Worm (Caenorhabditis elegans): ENCODE results near the gene col-158.

Gene col-158

ce11 chrV:11819451-11819850, 9.9 kb upstream of the col-158 start:
- TF ChIP-seq skn-1 (tag; optimal IDR thresholded peaks at IDR 0.05), result no peak
- TF ChIP-seq nhr-71 (tag; optimal IDR thresholded peaks at IDR 0.05), result no peak
- no peak for TF ChIP-seq efl-1 (optimal IDR thresholded peaks at IDR 0.05)
- peak in 1 of 2 experiments; percentile 65 for TF ChIP-seq efl-1 (GFP tag; optimal IDR thresholded peaks at IDR 0.05 in 1 of 2)
- no peak for TF ChIP-seq zip-4 (GFP tag; optimal IDR thresholded peaks at IDR 0.05)
- TF ChIP-seq lir-3 (tag; optimal IDR thresholded peaks at IDR 0.05; ENCODE audit: poor library complexity), result no peak

ce11 chrV:11820551-11820950, 8.8 kb upstream of the col-158 start:
- no peak for TF ChIP-seq ceh-8 (GFP tag; optimal IDR thresholded peaks at IDR 0.05)
- no peak for TF ChIP-seq xbp-1 (tag; optimal IDR thresholded peaks at IDR 0.05)
- TF ChIP-seq C04F5.9 (tag; optimal IDR thresholded peaks at IDR 0.05), result no peak
- TF ChIP-seq mef-2 (tag; optimal IDR thresholded peaks at IDR 0.05), result no peak
- TF ChIP-seq skn-1 (tag; optimal IDR thresholded peaks at IDR 0.05), result no peak
- TF ChIP-seq nhr-19 (GFP tag; conservative IDR thresholded peaks at IDR 0.05), result no peak; the same call in 1 of the 2 replicates
- TF ChIP-seq lin-35 (GFP tag; optimal IDR thresholded peaks at IDR 0.05), result peak in 1 of 2 experiments; percentile 3
- peak; percentile 2 for TF ChIP-seq ama-1 (optimal IDR thresholded peaks at IDR 0.05)
- TF ChIP-seq zag-1 (tag; optimal IDR thresholded peaks at IDR 0.05), result no peak
- TF ChIP-seq fkh-4 (tag; optimal IDR thresholded peaks at IDR 0.05; ENCODE audit: borderline replicate concordance), result no peak
- TF ChIP-seq ztf-11 (tag; optimal IDR thresholded peaks at IDR 0.05), result no peak
- TF ChIP-seq ceh-82 (tag; optimal IDR thresholded peaks at IDR 0.05), result no peak
- TF ChIP-seq nhr-71 (tag; optimal IDR thresholded peaks at IDR 0.05), result peak; percentile 1
- no peak for TF ChIP-seq tlp-1 (tag; optimal IDR thresholded peaks at IDR 0.05)
- no peak for TF ChIP-seq aly-2 (tag; optimal IDR thresholded peaks at IDR 0.05)
- no peak for TF ChIP-seq dpl-1 (GFP tag; optimal IDR thresholded peaks at IDR 0.05)
- no peak for TF ChIP-seq nhr-237 (tag; optimal IDR thresholded peaks at IDR 0.05)
- no peak for TF ChIP-seq unc-130 (tag; optimal IDR thresholded peaks at IDR 0.05)
- TF ChIP-seq nhr-84 (tag; optimal IDR thresholded peaks at IDR 0.05), result no peak
- no peak for TF ChIP-seq vab-15 (tag; optimal IDR thresholded peaks at IDR 0.05)
- TF ChIP-seq unc-86 (tag; optimal IDR thresholded peaks at IDR 0.05), result no peak
- no peak for TF ChIP-seq zip-4 (GFP tag; optimal IDR thresholded peaks at IDR 0.05)
- TF ChIP-seq lir-3 (tag; optimal IDR thresholded peaks at IDR 0.05; ENCODE audit: poor library complexity), result no peak
- TF ChIP-seq snu-23 (GFP tag; optimal IDR thresholded peaks at IDR 0.05), result no peak
- TF ChIP-seq unc-98 (GFP tag; IDR thresholded peaks at IDR 0.05), result no peak
- no peak for TF ChIP-seq tbx-2 (tag; optimal IDR thresholded peaks at IDR 0.05)
- TF ChIP-seq sptf-1 (tag; optimal IDR thresholded peaks at IDR 0.05), result no peak
- TF ChIP-seq hlh-17 (GFP tag; optimal IDR thresholded peaks at IDR 0.05; ENCODE audit: borderline replicate concordance), result no peak
- no peak for TF ChIP-seq pag-3 (tag; optimal IDR thresholded peaks at IDR 0.05; ENCODE audit: borderline replicate concordance, insufficient read depth)
- TF ChIP-seq dsc-1 (tag; optimal IDR thresholded peaks at IDR 0.05), result no peak
- TF ChIP-seq hlh-4 (tag; optimal IDR thresholded peaks at IDR 0.05), result no peak
- TF ChIP-seq nhr-90 (tag; optimal IDR thresholded peaks at IDR 0.05; ENCODE audit: poor library complexity), result no peak
- peak; percentile 61 for TF ChIP-seq nhr-85 (tag)

ce11 chrV:11822461-11822939, 6.9 kb upstream of the col-158 start, which contains the start of gene pyc-1:
Gene pyc-1 (minus strand): TSS chrV:11822529.
- TF ChIP-seq fkh-4 (tag; optimal IDR thresholded peaks at IDR 0.05; ENCODE audit: borderline replicate concordance), result no peak
- no peak for TF ChIP-seq hpl-2 (GFP tag; optimal IDR thresholded peaks at IDR 0.05)
- TF ChIP-seq nhr-12 (tag; optimal IDR thresholded peaks at IDR 0.05), result no peak
- peak; percentile 69 for TF ChIP-seq nhr-90 (tag; optimal IDR thresholded peaks at IDR 0.05; ENCODE audit: poor library complexity)
- no peak for TF ChIP-seq skn-1 (tag; optimal IDR thresholded peaks at IDR 0.05)
- no peak for TF ChIP-seq ceh-82 (tag; optimal IDR thresholded peaks at IDR 0.05)
- TF ChIP-seq rnt-1 (tag; optimal IDR thresholded peaks at IDR 0.05), result peak; percentile 50
- TF ChIP-seq mab-9 (GFP tag; IDR thresholded peaks at IDR 0.05), result no peak
- no peak for TF ChIP-seq vab-15 (tag; optimal IDR thresholded peaks at IDR 0.05)
- peak; percentile 1 for TF ChIP-seq sup-37 (GFP tag; optimal IDR thresholded peaks at IDR 0.05)
- peak; percentile 8 for TF ChIP-seq snpc-4 (tag; optimal IDR thresholded peaks at IDR 0.05)
- peak; percentile 88 for TF ChIP-seq nhr-19 (GFP tag; conservative IDR thresholded peaks at IDR 0.05)
- peak; percentile 73 for TF ChIP-seq nhr-20 (tag; optimal IDR thresholded peaks at IDR 0.05)
- no peak for TF ChIP-seq sox-4 (tag; optimal IDR thresholded peaks at IDR 0.05)
- no peak for TF ChIP-seq fkh-8 (tag; optimal IDR thresholded peaks at IDR 0.05)
- TF ChIP-seq pqm-1 (tag; optimal IDR thresholded peaks at IDR 0.05), result no peak
- TF ChIP-seq dpl-1 (GFP tag; optimal IDR thresholded peaks at IDR 0.05), result peak; percentile 14 to 39 (median 24)
- TF ChIP-seq nhr-71 (tag; optimal IDR thresholded peaks at IDR 0.05), result peak; percentile 93
- TF ChIP-seq nhr-76 (tag; optimal IDR thresholded peaks at IDR 0.05), result no peak
- TF ChIP-seq zip-4 (GFP tag; optimal IDR thresholded peaks at IDR 0.05), result peak; percentile 13
- TF ChIP-seq lir-3 (tag; optimal IDR thresholded peaks at IDR 0.05; ENCODE audit: poor library complexity), result peak; percentile 52
- peak in 1 of 2 experiments; percentile 72 for TF ChIP-seq lin-35 (GFP tag; optimal IDR thresholded peaks at IDR 0.05)
- TF ChIP-seq ztf-11 (tag; optimal IDR thresholded peaks at IDR 0.05), result no peak
- TF ChIP-seq lin-15B (tag; optimal IDR thresholded peaks at IDR 0.05), result no peak
- TF ChIP-seq C04F5.9 (tag; optimal IDR thresholded peaks at IDR 0.05), result no peak
- peak; percentile 49 for TF ChIP-seq ceh-88 (GFP tag; IDR thresholded peaks at IDR 0.05)
- no peak for TF ChIP-seq dsc-1 (tag; optimal IDR thresholded peaks at IDR 0.05)
